Worm (Caenorhabditis elegans) whole organism, late embryonic: Measurements from ENCODE around the gene F14F9.5.

Experiments
- F13H6.1 ChIP-seq: sonication (generic microtip); optimal IDR thresholded peaks from 2 replicates; lab custom pipeline; 2016; ENCODE audit warnings: missing genetic modification characterization, missing compliant biosample characterization
- K02D7.2 ChIP-seq: sonication (generic microtip); optimal IDR thresholded peaks from 2 replicates; lab custom pipeline; 2017; ENCODE audit warnings: mild to moderate bottlenecking, missing genetic modification characterization, missing compliant biosample characterization
- T23F11.4 ChIP-seq: fragments of 200-800 bp; sonication (Bioruptor generic); optimal IDR thresholded peaks from 2 replicates; lab custom pipeline; 2018; ENCODE audit warnings: mild to moderate bottlenecking, missing genetic modification characterization, missing compliant biosample characterization
- Y22D7AL.16 ChIP-seq: sonication (generic microtip); optimal IDR thresholded peaks from 2 replicates; lab custom pipeline; 2016; ENCODE audit warnings: missing genetic modification characterization, missing compliant biosample characterization
- ahr-1 ChIP-seq: sonication (generic microtip); optimal IDR thresholded peaks from 2 replicates; lab custom pipeline; 2016; ENCODE audit warnings: missing genetic modification characterization, missing compliant biosample characterization
- ceh-14 ChIP-seq: sonication (generic microtip); optimal IDR thresholded peaks from 2 replicates; lab custom pipeline; 2016; ENCODE audit warnings: missing genotype, missing genetic modification characterization, missing compliant biosample characterization
- ceh-18 ChIP-seq: sonication (generic microtip); optimal IDR thresholded peaks from 2 replicates; lab custom pipeline; 2016; ENCODE audit warnings: missing genetic modification characterization, missing compliant biosample characterization
- ceh-19 ChIP-seq: fragments of 200-800 bp; sonication (Bioruptor generic); optimal IDR thresholded peaks from 2 replicates; lab custom pipeline; 2018; ENCODE audit warnings: mild to moderate bottlenecking, missing genetic modification characterization, missing compliant biosample characterization
- ceh-22 ChIP-seq: sonication (generic microtip); optimal IDR thresholded peaks from 2 replicates; lab custom pipeline; 2017; ENCODE audit warnings: missing biosample characterization, missing genetic modification characterization
- ceh-34 ChIP-seq: sonication (generic microtip); optimal IDR thresholded peaks from 2 replicates; lab custom pipeline; 2016; ENCODE audit warnings: mild to moderate bottlenecking, missing genetic modification characterization, missing compliant biosample characterization
- ceh-6 ChIP-seq: fragments of 200-800 bp; sonication (Bioruptor generic); optimal IDR thresholded peaks from 2 replicates; lab custom pipeline; 2018; ENCODE audit warnings: mild to moderate bottlenecking, missing genetic modification characterization, missing compliant biosample characterization
- che-1 ChIP-seq: sonication (generic microtip); optimal IDR thresholded peaks from 2 replicates; lab custom pipeline; 2016; ENCODE audit warnings: mild to moderate bottlenecking, missing genetic modification characterization, missing compliant biosample characterization
- dmd-4 ChIP-seq: sonication (generic microtip); optimal IDR thresholded peaks from 2 replicates; lab custom pipeline; 2016; ENCODE audit warnings: borderline replicate concordance, missing genetic modification characterization, missing compliant biosample characterization
- dve-1 ChIP-seq: sonication (generic microtip); optimal IDR thresholded peaks from 2 replicates; lab custom pipeline; 2017; ENCODE audit warnings: antibody characterized with exemption, mild to moderate bottlenecking, missing genetic modification characterization, missing compliant biosample characterization
- fax-1 ChIP-seq: sonication (generic microtip); optimal IDR thresholded peaks from 2 replicates; lab custom pipeline; 2016; ENCODE audit warnings: missing genotype, missing genetic modification characterization, missing compliant biosample characterization
- fkh-10 ChIP-seq: fragments of 150-350 bp; optimal IDR thresholded peaks from 2 replicates; lab custom pipeline; 2014; ENCODE audit warnings: missing biosample characterization, missing genetic modification reagents, missing genetic modification characterization
- gmeb-2 ChIP-seq: sonication (generic microtip); optimal IDR thresholded peaks from 2 replicates; lab custom pipeline; 2016; ENCODE audit warnings: missing genetic modification characterization, inconsistent platforms, missing compliant biosample characterization
- hlh-13 ChIP-seq: fragments of 200-800 bp; sonication (Bioruptor generic); optimal IDR thresholded peaks from 2 replicates; lab custom pipeline; 2018; ENCODE audit warnings: mild to moderate bottlenecking, missing genetic modification characterization, missing compliant biosample characterization
- hlh-30 ChIP-seq: sonication (generic microtip); optimal IDR thresholded peaks from 2 replicates; lab custom pipeline; 2017; ENCODE audit warnings: antibody characterized with exemption, missing genetic modification characterization, missing compliant biosample characterization; ENCODE audit not compliant: insufficient read depth
- hlh-6 ChIP-seq: sonication (generic microtip); optimal IDR thresholded peaks from 2 replicates; lab custom pipeline; 2016; ENCODE audit warnings: missing genotype, missing genetic modification characterization, missing compliant biosample characterization
- hlh-8 ChIP-seq: sonication (generic microtip); optimal IDR thresholded peaks from 2 replicates; lab custom pipeline; 2016; ENCODE audit warnings: missing genotype, missing genetic modification characterization, missing compliant biosample characterization
- mec-3 ChIP-seq: sonication (generic microtip); optimal IDR thresholded peaks from 2 replicates; lab custom pipeline; 2016; ENCODE audit warnings: borderline replicate concordance, missing genetic modification characterization, missing compliant biosample characterization
- nfya-1 ChIP-seq: sonication (generic microtip); optimal IDR thresholded peaks from 2 replicates; lab custom pipeline; 2017; ENCODE audit warnings: missing genetic modification characterization, mild to moderate bottlenecking, missing compliant biosample characterization, antibody characterized with exemption, moderate library complexity
- nhr-11 ChIP-seq: fragments of 150-350 bp; optimal IDR thresholded peaks from 2 replicates; lab custom pipeline; 2014; ENCODE audit warnings: missing biosample characterization, missing genetic modification characterization
- nhr-232 ChIP-seq: sonication (generic microtip); optimal IDR thresholded peaks from 2 replicates; lab custom pipeline; 2016; ENCODE audit warnings: missing genetic modification characterization, missing compliant biosample characterization
- pag-3 ChIP-seq: sonication (generic microtip); optimal IDR thresholded peaks from 2 replicates; lab custom pipeline; 2016; ENCODE audit warnings: missing compliant biosample characterization, missing genetic modification characterization, borderline replicate concordance
- pha-2 ChIP-seq: sonication (generic microtip); optimal IDR thresholded peaks from 2 replicates; lab custom pipeline; 2017; ENCODE audit warnings: mild to moderate bottlenecking, missing genetic modification characterization, missing compliant biosample characterization
- pha-4 ChIP-seq: fragments of 150-350 bp; optimal IDR thresholded peaks from 2 replicates; lab custom pipeline; 2018; ENCODE audit warnings: missing biosample characterization, missing genetic modification reagents, missing genetic modification characterization
- pqm-1 ChIP-seq: sonication (generic microtip); optimal IDR thresholded peaks from 2 replicates; lab custom pipeline; 2016; ENCODE audit warnings: missing genetic modification characterization, missing compliant biosample characterization
- pros-1 ChIP-seq: fragments of 150-350 bp; optimal IDR thresholded peaks from 2 replicates; lab custom pipeline; 2014; ENCODE audit warnings: missing biosample characterization, missing genetic modification reagents, missing genetic modification characterization
- rnt-1 ChIP-seq: sonication (generic microtip); optimal IDR thresholded peaks from 2 replicates; lab custom pipeline; 2016; ENCODE audit warnings: missing genetic modification characterization, missing compliant biosample characterization
- sox-2 ChIP-seq: fragments of 200-800 bp; sonication (Bioruptor generic); IDR thresholded peaks from 2 replicates; pipeline ENCODE4 v1.3.6; 2022; ENCODE audit warnings: missing genetic modification reagents, missing genetic modification characterization, missing compliant biosample characterization
- tbx-7 ChIP-seq: sonication (generic microtip); optimal IDR thresholded peaks from 2 replicates; lab custom pipeline; 2016; ENCODE audit warnings: missing genotype, missing genetic modification characterization, missing compliant biosample characterization
- unc-3 ChIP-seq, 2 experiments: fragments of 200-800 bp in 1 of 2; sonication (Bioruptor generic) in 1 of 2; sonication (generic microtip) in 1 of 2; conservative IDR thresholded peaks in 1 of 2; optimal IDR thresholded peaks in 1 of 2; 2 replicates each; pipeline versions ENCODE4 v1.3.6 to Lab custom; 2016 to 2022; ENCODE audit warnings: missing compliant biosample characterization in 2 of 2, missing genetic modification characterization in 2 of 2, missing genetic modification reagents in 1 of 2
- unc-42 ChIP-seq: sonication (generic microtip); optimal IDR thresholded peaks from 2 replicates; lab custom pipeline; 2016; ENCODE audit warnings: missing genotype, missing genetic modification characterization, missing compliant biosample characterization

F14F9.5 gene

ce11 chrV:5126793-5127192, at the start of gene F14F9.5:
Gene F14F9.5 (plus strand): TSS chrV:5127093.
- TF ChIP-seq ahr-1 (no peak), che-1 (tag; lab: Kevin White, UChicago) (no peak), nhr-232 (tag; lab: Kevin White, UChicago) (no peak), nhr-11 (tag; lab: Kevin White, UChicago) (no peak), fkh-10 (GFP tag; lab: Kevin White, UChicago) (no peak), fax-1 (no peak), T23F11.4 (GFP tag; lab: Kevin White, UChicago) (no peak), hlh-6 (tag; lab: Kevin White, UChicago) (no peak), dve-1 (tag; lab: Kevin White, UChicago) (no peak), F13H6.1 (tag; lab: Kevin White, UChicago) (no peak), pqm-1 (tag; lab: Kevin White, UChicago) (no peak), tbx-7 (no peak), pag-3 (tag; lab: Kevin White, UChicago) (no peak)
- TF ChIP-seq, all 69 proteins: peak for 0

- TF ChIP-seq nfya-1 (tag; lab: Kevin White, UChicago) (peak; percentile 20), sox-2 (GFP tag; lab: Robert Waterston, UW) (no peak)
Observed at ce11 chrV:5080853-5081338, 46.0 kb upstream of the F14F9.5 start, which contains the start of gene Y58A7A.3. Gene Y58A7A.3 (minus strand): TSS chrV:5080903.

- TF ChIP-seq nhr-232 (tag; lab: Kevin White, UChicago) (no peak), gmeb-2 (no peak), tbx-7 (no peak), ceh-14 (tag; lab: Kevin White, UChicago) (no peak), K02D7.2 (tag; lab: Kevin White, UChicago) (no peak), pha-4 (tag; lab: Kevin White, UChicago) (no peak), hlh-13 (GFP tag; lab: Kevin White, UChicago) (no peak), fkh-10 (GFP tag; lab: Kevin White, UChicago) (no peak), hlh-30 (tag; lab: Kevin White, UChicago) (no peak), rnt-1 (tag; lab: Kevin White, UChicago) (no peak), pros-1 (tag; lab: Kevin White, UChicago) (no peak), ceh-6 (GFP tag; lab: Kevin White, UChicago) (no peak), ceh-34 (tag; lab: Kevin White, UChicago) (no peak), Y22D7AL.16 (tag; lab: Kevin White, UChicago) (no peak), ceh-22 (tag; lab: Kevin White, UChicago) (no peak), pha-2 (tag; lab: Kevin White, UChicago) (no peak), ceh-18 (no peak), hlh-8 (tag; lab: Kevin White, UChicago) (no peak), ceh-19 (GFP tag; lab: Kevin White, UChicago) (no peak)
Observed at ce11 chrV:5084957-5085465, 41.9 kb upstream of the F14F9.5 start, which contains the start of gene Y58A7A.4. Gene Y58A7A.4 (minus strand): TSS chrV:5085007.

ce11 chrV:5086919-5087404, 39.9 kb upstream of the F14F9.5 start, which contains the start of gene Y58A7A.5:
Gene Y58A7A.5 (minus strand): TSS chrV:5086969.
- TF ChIP-seq nfya-1 (tag; lab: Kevin White, UChicago) (no peak), hlh-30 (tag; lab: Kevin White, UChicago) (no peak), mec-3 (tag; lab: Kevin White, UChicago) (no peak), F13H6.1 (tag; lab: Kevin White, UChicago) (no peak), Y22D7AL.16 (tag; lab: Kevin White, UChicago) (no peak)

- TF ChIP-seq ahr-1 (no peak), dmd-4 (tag; lab: Kevin White, UChicago) (no peak), unc-42 (peak; percentile 55), unc-3 (GFP tag; conservative IDR thresholded peaks at IDR 0.05; lab: Robert Waterston, UW) (no peak), unc-3 (tag; optimal IDR thresholded peaks at IDR 0.05; lab: Kevin White, UChicago) (no peak)
Observed at ce11 chrV:5088311-5088710, 38.6 kb upstream of the F14F9.5 start.
